Worm (Caenorhabditis elegans): ENCODE results near the gene ptp-2.

ptp-2 gene

DNA sequence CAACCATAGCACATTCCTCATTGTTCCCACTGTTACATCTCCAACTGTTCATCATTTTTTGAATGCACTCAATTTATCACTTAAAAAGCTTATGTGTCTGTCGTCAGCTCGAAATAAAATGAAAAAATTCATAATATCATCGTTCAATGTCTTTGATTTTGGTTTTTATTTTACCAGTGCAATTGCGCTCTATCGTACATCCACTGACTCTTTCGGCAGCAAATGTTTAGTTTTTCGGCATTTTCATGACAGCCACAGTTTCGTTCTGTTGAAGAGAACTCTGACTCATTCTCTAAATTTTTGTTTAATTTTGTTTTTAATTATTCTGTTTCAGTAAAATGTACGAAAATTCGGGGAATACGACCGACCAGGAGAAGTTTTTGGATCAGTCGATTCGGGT, 11.0 kb upstream of the ptp-2 start, which contains the start of gene vps-35 (continued):
- TF ChIP-seq dpff-1 (tag; optimal IDR thresholded peaks at IDR 0.05) (no peak), F55B11.4 (tag; optimal IDR thresholded peaks at IDR 0.05; ENCODE audit: borderline replicate concordance, insufficient read depth) (no peak), F23B12.7 (tag; optimal IDR thresholded peaks at IDR 0.05; ENCODE audit: insufficient read depth) (peak; percentile 81), ceh-100 (GFP tag; IDR thresholded peaks at IDR 0.05) (0 out of 2 replicates have a peak, but pooled peaks have one; percentile 14), tbx-9 (tag; optimal IDR thresholded peaks at IDR 0.05; ENCODE audit: borderline replicate concordance) (no peak), efl-1 (GFP tag; optimal IDR thresholded peaks at IDR 0.05) (no peak), rpc-1 (optimal IDR thresholded peaks at IDR 0.05) (no peak), rpc-1 (tag; optimal IDR thresholded peaks at IDR 0.05) (no peak), let-607 (tag; optimal IDR thresholded peaks at IDR 0.05) (no peak), let-526 (GFP tag; IDR thresholded peaks at IDR 0.05) (no peak), cebp-1 (GFP tag; IDR thresholded peaks at IDR 0.05) (no peak), cebp-1 (tag; optimal IDR thresholded peaks at IDR 0.05) (peak; percentile 34), lsl-1 (GFP tag; optimal IDR thresholded peaks at IDR 0.05) (no peak), ztf-28 (GFP tag; IDR thresholded peaks at IDR 0.05) (no peak), rec-8 (tag; optimal IDR thresholded peaks at IDR 0.05) (no peak), ztf-25 (GFP tag; IDR thresholded peaks at IDR 0.05) (no peak), madf-3 (GFP tag; IDR thresholded peaks at IDR 0.05) (no peak), nfyb-1 (GFP tag; IDR thresholded peaks at IDR 0.05) (no peak), sptf-2 (GFP tag; optimal IDR thresholded peaks at IDR 0.05) (no peak), lin-54 (GFP tag; optimal IDR thresholded peaks at IDR 0.05) (peak; percentile 30), gei-17 (GFP tag; optimal IDR thresholded peaks at IDR 0.05) (no peak), hlh-12 (tag; optimal IDR thresholded peaks at IDR 0.05) (no peak)

DNA sequence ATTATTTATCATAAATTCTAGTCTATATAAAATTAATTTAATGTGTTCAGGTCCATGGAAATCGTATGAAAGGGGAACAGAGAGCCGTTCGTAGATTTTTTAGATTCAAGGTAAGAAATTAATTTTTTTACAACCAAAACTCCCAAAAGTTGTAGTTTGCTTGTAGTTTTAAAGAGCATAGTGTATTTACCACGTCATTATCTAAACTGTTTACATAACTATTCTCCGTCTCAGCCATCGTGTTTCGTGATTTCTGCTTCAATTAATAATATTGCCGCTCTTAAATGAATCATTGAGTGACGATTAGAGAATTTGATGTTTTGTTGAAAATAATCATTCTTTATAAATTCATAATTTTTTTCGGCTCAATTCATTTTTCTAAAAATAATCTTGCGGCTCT, 7.2 kb upstream of the ptp-2 start, which contains the start of gene cgt-3:
cgt-3 (plus strand) TSS at position 51 of the 400 bp plus-strand sequence.
- TF ChIP-seq fkh-3 (tag; optimal IDR thresholded peaks at IDR 0.05) (no peak), ceh-27 (GFP tag; optimal IDR thresholded peaks at IDR 0.05) (no peak), madf-6 (GFP tag; IDR thresholded peaks at IDR 0.05) (no peak), C06A6.2 (GFP tag; conservative IDR thresholded peaks at IDR 0.05) (no peak), nhr-80 (tag; optimal IDR thresholded peaks at IDR 0.05) (no peak), egl-44 (GFP tag; IDR thresholded peaks at IDR 0.05) (no peak), lin-26 (GFP tag; IDR thresholded peaks at IDR 0.05) (no peak), Y67H2A.10 (GFP tag; conservative IDR thresholded peaks at IDR 0.05) (no peak), let-607 (tag; optimal IDR thresholded peaks at IDR 0.05) (no peak), B0019.2 (GFP tag; conservative IDR thresholded peaks at IDR 0.05) (no peak), B0261.1 (tag; optimal IDR thresholded peaks at IDR 0.05) (no peak), gei-17 (GFP tag; optimal IDR thresholded peaks at IDR 0.05) (no peak), T26A5.8 (tag; optimal IDR thresholded peaks at IDR 0.05) (no peak), mes-4 (tag; optimal IDR thresholded peaks at IDR 0.05) (no peak), ZK185.1 (tag; optimal IDR thresholded peaks at IDR 0.05; ENCODE audit: poor library complexity, severe bottlenecking) (no peak), F23B12.7 (tag; optimal IDR thresholded peaks at IDR 0.05; ENCODE audit: insufficient read depth) (no peak), Y53G8AR.9 (GFP tag; conservative IDR thresholded peaks at IDR 0.05) (no peak), aptf-3 (GFP tag; IDR thresholded peaks at IDR 0.05) (no peak)

DNA sequence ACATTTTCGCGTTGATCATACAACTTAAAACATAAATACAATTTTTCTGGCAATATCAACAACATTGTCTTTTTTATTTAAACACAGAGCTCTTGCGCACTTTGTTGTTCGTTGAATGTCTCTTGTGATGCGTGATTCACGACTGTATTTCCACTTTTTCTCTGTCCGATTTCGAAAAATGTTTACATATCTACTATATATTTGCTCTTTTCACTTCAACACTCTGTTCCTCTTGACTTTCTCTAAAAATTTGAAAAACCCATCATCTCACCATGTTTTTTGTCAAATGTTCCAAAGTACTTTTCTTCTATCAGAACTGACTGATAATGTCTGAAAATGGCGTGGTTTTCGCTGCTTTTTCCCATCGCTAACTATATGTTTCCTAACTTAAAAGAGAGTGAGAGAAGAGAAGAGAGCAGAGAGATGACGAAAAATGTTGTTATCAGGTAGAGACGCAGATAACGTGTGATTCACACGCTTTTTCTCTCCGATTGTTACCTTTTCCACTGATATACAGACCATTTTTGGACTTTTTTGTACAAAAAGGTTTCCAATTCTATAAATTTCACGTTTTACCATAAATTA, 6.4 kb upstream of the ptp-2 start:
- TF ChIP-seq let-526 (GFP tag; IDR thresholded peaks at IDR 0.05) (no peak), sptf-2 (GFP tag; optimal IDR thresholded peaks at IDR 0.05) (no peak), attf-5 (GFP tag; optimal IDR thresholded peaks at IDR 0.05) (peak; percentile 12), cebp-1 (GFP tag; IDR thresholded peaks at IDR 0.05) (no peak), cebp-1 (tag; optimal IDR thresholded peaks at IDR 0.05) (peak; percentile 52), him-1 (tag; optimal IDR thresholded peaks at IDR 0.05) (no peak), F55B11.4 (tag; optimal IDR thresholded peaks at IDR 0.05; ENCODE audit: borderline replicate concordance, insufficient read depth) (no peak), unc-62 (GFP tag; optimal IDR thresholded peaks at IDR 0.05) (no peak), dpl-1 (GFP tag; optimal IDR thresholded peaks at IDR 0.05) (no peak), ets-4 (GFP tag; optimal IDR thresholded peaks at IDR 0.05) (peak; percentile 43), nfya-1 (tag; optimal IDR thresholded peaks at IDR 0.05; ENCODE audit: borderline replicate concordance, insufficient read depth) (no peak), nhr-27 (tag; optimal IDR thresholded peaks at IDR 0.05) (no peak), hmg-1.2 (GFP tag; IDR thresholded peaks at IDR 0.05) (peak; percentile 41; the same call in 1 of the 2 replicates), F37B4.10 (GFP tag; IDR thresholded peaks at IDR 0.05) (no peak), aptf-2 (GFP tag; conservative IDR thresholded peaks at IDR 0.05) (no peak)

All from whole organism, young adult.